Worm (Caenorhabditis elegans) whole organism, L3 larva: Measurements from ENCODE around the gene nas-28.

Experiments used
- R02D3.7 ChIP-seq: fragments of 150-350 bp; optimal IDR thresholded peaks from 2 replicates; lab custom pipeline; 2014; ENCODE audit warnings: missing biosample characterization, missing genetic modification characterization
- aly-2 ChIP-seq: fragments of 150-350 bp; optimal IDR thresholded peaks from 2 replicates; lab custom pipeline; 2014; ENCODE audit warnings: missing biosample characterization, missing genetic modification characterization
- ama-1 ChIP-seq: fragments of 150-350 bp; optimal IDR thresholded peaks from 2 replicates; lab custom pipeline; 2018
- ceh-16 ChIP-seq: sonication (generic microtip); optimal IDR thresholded peaks from 2 replicates; lab custom pipeline; 2017; ENCODE audit warnings: missing biosample characterization, missing genetic modification characterization
- ceh-28 ChIP-seq: fragments of 150-350 bp; optimal IDR thresholded peaks from 2 replicates; lab custom pipeline; 2014; ENCODE audit warnings: missing biosample characterization, missing genetic modification reagents, missing genetic modification characterization
- ceh-82 ChIP-seq: fragments of 150-350 bp; optimal IDR thresholded peaks from 2 replicates; lab custom pipeline; 2014; ENCODE audit warnings: missing biosample characterization, missing genetic modification characterization
- daf-12 ChIP-seq: fragments of 150-350 bp; optimal IDR thresholded peaks from 2 replicates; lab custom pipeline; 2014; ENCODE audit warnings: missing biosample characterization, missing genetic modification reagents, missing genetic modification characterization
- egl-27 ChIP-seq: sonication (generic microtip); optimal IDR thresholded peaks from 4 replicates; lab custom pipeline; 2017; ENCODE audit warnings: missing biosample characterization, missing genetic modification reagents, missing genetic modification characterization
- egl-5 ChIP-seq: fragments of 150-350 bp; optimal IDR thresholded peaks from 2 replicates; lab custom pipeline; 2017; ENCODE audit warnings: missing biosample characterization, missing genetic modification reagents, missing genetic modification characterization, inconsistent platforms
- elt-1 ChIP-seq: fragments of 150-350 bp; optimal IDR thresholded peaks from 2 replicates; lab custom pipeline; 2014; ENCODE audit warnings: missing biosample characterization, missing genetic modification characterization
- elt-2 ChIP-seq: sonication (generic microtip); optimal IDR thresholded peaks from 2 replicates; lab custom pipeline; 2016; ENCODE audit warnings: missing genetic modification reagents, mild to moderate bottlenecking, missing genetic modification characterization, missing compliant biosample characterization
- elt-3 ChIP-seq, 3 experiments: fragments of 150-350 bp in 1 of 3; sonication (generic microtip) in 2 of 3; optimal IDR thresholded peaks; 2 replicates in 2 of 3; 4 replicates in 1 of 3; lab custom pipeline; 2014 to 2017; ENCODE audit warnings: missing biosample characterization in 3 of 3, missing genetic modification characterization in 3 of 3
- fkh-10 ChIP-seq: sonication (generic microtip); optimal IDR thresholded peaks from 2 replicates; lab custom pipeline; 2017; ENCODE audit warnings: missing biosample characterization, missing genetic modification reagents, missing genetic modification characterization
- fkh-2 ChIP-seq: fragments of 150-350 bp; optimal IDR thresholded peaks from 2 replicates; lab custom pipeline; 2014; ENCODE audit warnings: missing biosample characterization, missing genetic modification reagents, missing genetic modification characterization
- hmg-11 ChIP-seq: sonication (generic microtip); optimal IDR thresholded peaks from 2 replicates; lab custom pipeline; 2016; ENCODE audit warnings: missing genetic modification characterization, missing compliant biosample characterization
- jun-1 ChIP-seq: fragments of 150-350 bp; optimal IDR thresholded peaks from 2 replicates; lab custom pipeline; 2014; ENCODE audit warnings: missing biosample characterization, missing genetic modification reagents, missing genetic modification characterization
- lin-15B ChIP-seq: fragments of 150-350 bp; optimal IDR thresholded peaks from 2 replicates; lab custom pipeline; 2014; ENCODE audit warnings: missing biosample characterization, missing genetic modification characterization
- lin-39 ChIP-seq: fragments of 150-350 bp; optimal IDR thresholded peaks from 2 replicates; lab custom pipeline; 2018; ENCODE audit warnings: missing biosample characterization, missing genetic modification reagents, missing genetic modification characterization
- mdl-1 ChIP-seq: fragments of 150-350 bp; optimal IDR thresholded peaks from 2 replicates; lab custom pipeline; 2014; ENCODE audit warnings: missing biosample characterization, missing genetic modification characterization
- mml-1 ChIP-seq: fragments of 150-350 bp; sonication (generic microtip); optimal IDR thresholded peaks from 3 replicates; lab custom pipeline; 2014; ENCODE audit warnings: missing biosample characterization, missing genetic modification characterization
- nfya-1 ChIP-seq: sonication (generic microtip); optimal IDR thresholded peaks from 2 replicates; lab custom pipeline; 2017; ENCODE audit warnings: missing genetic modification characterization, mild to moderate bottlenecking, missing compliant biosample characterization, antibody characterized with exemption, moderate library complexity; ENCODE audit not compliant: insufficient read depth
- nhr-11 ChIP-seq: fragments of 150-350 bp; optimal IDR thresholded peaks from 2 replicates; lab custom pipeline; 2014; ENCODE audit warnings: missing biosample characterization, missing genetic modification characterization
- nhr-12 ChIP-seq: fragments of 150-350 bp; optimal IDR thresholded peaks from 2 replicates; lab custom pipeline; 2014; ENCODE audit warnings: missing biosample characterization, missing genetic modification characterization
- nhr-237 ChIP-seq: fragments of 150-350 bp; optimal IDR thresholded peaks from 2 replicates; lab custom pipeline; 2014; ENCODE audit warnings: missing biosample characterization, missing genetic modification characterization
- nhr-25 ChIP-seq: sonication (generic microtip); optimal IDR thresholded peaks from 2 replicates; lab custom pipeline; 2017; ENCODE audit warnings: missing biosample characterization, missing genetic modification characterization
- nhr-28 ChIP-seq: fragments of 150-350 bp; optimal IDR thresholded peaks from 2 replicates; lab custom pipeline; 2014; ENCODE audit warnings: missing biosample characterization, missing genetic modification characterization
- nhr-76 ChIP-seq: fragments of 150-350 bp; sonication (generic microtip); optimal IDR thresholded peaks from 5 replicates; lab custom pipeline; 2014; ENCODE audit warnings: missing biosample characterization, missing genetic modification characterization
- nhr-77 ChIP-seq: fragments of 150-350 bp; optimal IDR thresholded peaks from 2 replicates; lab custom pipeline; 2014; ENCODE audit warnings: missing biosample characterization, missing genetic modification characterization
- skn-1 ChIP-seq: fragments of 150-350 bp; optimal IDR thresholded peaks from 2 replicates; lab custom pipeline; 2014; ENCODE audit warnings: missing biosample characterization, missing genetic modification characterization
- snpc-4 ChIP-seq: fragments of 150-350 bp; optimal IDR thresholded peaks from 2 replicates; lab custom pipeline; 2014; ENCODE audit warnings: missing biosample characterization, missing genetic modification characterization
- tbx-2 ChIP-seq: sonication (generic microtip); optimal IDR thresholded peaks from 2 replicates; lab custom pipeline; 2016; ENCODE audit warnings: mild to moderate bottlenecking, missing genetic modification characterization, missing compliant biosample characterization
- zag-1 ChIP-seq: fragments of 150-350 bp; optimal IDR thresholded peaks from 2 replicates; lab custom pipeline; 2014; ENCODE audit warnings: missing biosample characterization, missing genetic modification characterization

The nas-28 gene

ce11 chrIII:6144390-6144962 is 38.5 kb downstream of the nas-28 start (continued):
- TF ChIP-seq fkh-10 (GFP tag; lab: Kevin White, UChicago) (no peak), ceh-16 (no peak), mdl-1 (tag; lab: Kevin White, UChicago) (peak; percentile 11), elt-3 (tag; optimal IDR thresholded peaks at IDR 0.05; lab: Kevin White, UChicago) (no peak), tbx-2 (tag; lab: Kevin White, UChicago) (no peak), R02D3.7 (tag; lab: Kevin White, UChicago) (no peak), nhr-25 (no peak), elt-2 (no peak), ama-1 (lab: Kevin White, UChicago) (no peak), nhr-237 (no peak), egl-5 (tag; lab: Kevin White, UChicago) (no peak), jun-1 (tag; lab: Kevin White, UChicago) (peak; percentile 75), nfya-1 (tag; lab: Kevin White, UChicago) (peak; percentile 76), egl-27 (no peak), snpc-4 (tag; lab: Kevin White, UChicago) (no peak), daf-12 (tag; lab: Kevin White, UChicago) (no peak), nhr-12 (tag; lab: Kevin White, UChicago) (no peak), lin-15B (tag; lab: Kevin White, UChicago) (no peak), aly-2 (tag; lab: Kevin White, UChicago) (no peak), skn-1 (tag; lab: Kevin White, UChicago) (no peak)

- TF ChIP-seq lin-39 (tag; lab: Kevin White, UChicago) (peak; percentile 30), mml-1 (tag; lab: Kevin White, UChicago) (no peak), nhr-77 (tag; lab: Kevin White, UChicago) (no peak), jun-1 (tag; lab: Kevin White, UChicago) (peak; percentile 10), nfya-1 (tag; lab: Kevin White, UChicago) (peak; percentile 55), elt-1 (peak; percentile 29), ceh-82 (tag; lab: Kevin White, UChicago) (no peak)
Observed at ce11 chrIII:6141532-6141931, 41.5 kb downstream of the nas-28 start.

- TF ChIP-seq ceh-28 (no peak), elt-2 (no peak), skn-1 (tag; lab: Kevin White, UChicago) (no peak), nhr-77 (tag; lab: Kevin White, UChicago) (no peak), lin-39 (tag; lab: Kevin White, UChicago) (no peak), egl-5 (tag; lab: Kevin White, UChicago) (no peak), nhr-76 (tag; lab: Kevin White, UChicago) (no peak), nhr-28 (no peak), elt-3 (tag; optimal IDR thresholded peaks at IDR 0.05; lab: Kevin White, UChicago) (no peak), ceh-16 (no peak), mdl-1 (tag; lab: Kevin White, UChicago) (no peak), fkh-2 (no peak), hmg-11 (tag; lab: Kevin White, UChicago) (no peak), ceh-82 (tag; lab: Kevin White, UChicago) (no peak), zag-1 (tag; lab: Kevin White, UChicago) (no peak), nhr-11 (tag; lab: Kevin White, UChicago) (no peak)
Observed at ce11 chrIII:6140818-6141217, 42.2 kb downstream of the nas-28 start.

- peak; percentile 56 for TF ChIP-seq lin-39 (tag; lab: Kevin White, UChicago)
- TF ChIP-seq lin-15B (tag; lab: Kevin White, UChicago), result no peak
- TF ChIP-seq zag-1 (tag; lab: Kevin White, UChicago), result no peak
- peak; percentile 45 for TF ChIP-seq egl-5 (tag; lab: Kevin White, UChicago)
- TF ChIP-seq nfya-1 (tag; lab: Kevin White, UChicago), result peak; percentile 75
- TF ChIP-seq snpc-4 (tag; lab: Kevin White, UChicago), result peak; percentile 6
- TF ChIP-seq hmg-11 (tag; lab: Kevin White, UChicago), result peak; percentile 51
Observed at ce11 chrIII:6139932-6140612, 42.9 kb downstream of the nas-28 start.

ce11 chrIII:6139328-6139727 is 43.7 kb downstream of the nas-28 start:
- TF ChIP-seq mdl-1 (tag; lab: Kevin White, UChicago), result no peak
- TF ChIP-seq lin-39 (tag; lab: Kevin White, UChicago), result peak; percentile 36
